Worm (Caenorhabditis elegans): Measurements from ENCODE around the gene C14B9.2.

DNA sequence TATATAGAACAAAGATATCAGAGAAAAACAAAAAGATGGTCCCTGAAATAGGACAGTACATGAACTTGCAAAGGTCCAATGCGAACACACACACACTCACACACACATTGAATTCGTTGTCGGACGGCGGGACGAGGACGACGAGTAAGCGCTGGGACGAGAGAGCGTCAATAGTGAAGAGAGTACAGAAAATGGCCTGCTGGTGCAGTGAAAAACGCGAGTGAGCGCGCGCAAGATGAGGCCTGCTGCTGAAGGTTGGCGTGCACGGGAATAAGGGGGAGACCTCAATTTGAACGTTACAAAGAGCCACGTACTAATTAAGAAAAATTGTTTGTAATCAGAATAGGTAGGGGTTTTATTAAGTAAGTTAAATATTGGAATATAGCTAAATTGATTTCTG lies 6.5 kb upstream of the C14B9.2 start:
- TF ChIP-seq lin-32 (GFP tag; optimal IDR thresholded peaks at IDR 0.05) (no peak), unc-62 (GFP tag; optimal IDR thresholded peaks at IDR 0.05) (no peak), ceh-43 (GFP tag; optimal IDR thresholded peaks at IDR 0.05) (no peak), nhr-2 (tag; optimal IDR thresholded peaks at IDR 0.05) (no peak), sptf-1 (tag; optimal IDR thresholded peaks at IDR 0.05) (no peak), nhr-28 (tag; optimal IDR thresholded peaks at IDR 0.05) (no peak), mab-5 (tag; optimal IDR thresholded peaks at IDR 0.05) (no peak), lin-13 (tag; optimal IDR thresholded peaks at IDR 0.05) (no peak), sem-2 (GFP tag; optimal IDR thresholded peaks at IDR 0.05) (no peak)

Measured in whole organism, mixed stage, embryonic.